Worm (Caenorhabditis elegans) whole organism, mixed stage, embryonic: Measurements from ENCODE around the gene rnh-2.

Experiments used
- lsy-2 ChIP-seq: fragments of 150-350 bp; optimal IDR thresholded peaks from 2 replicates; lab custom pipeline; 2014; ENCODE audit warnings: missing biosample characterization, missing genetic modification characterization
- nhr-12 ChIP-seq: fragments of 150-350 bp; optimal IDR thresholded peaks from 2 replicates; lab custom pipeline; 2014; ENCODE audit warnings: missing biosample characterization, missing genetic modification characterization
- snpc-4 ChIP-seq: fragments of 150-350 bp; optimal IDR thresholded peaks from 2 replicates; lab custom pipeline; 2014; ENCODE audit warnings: missing biosample characterization, missing genetic modification characterization
- unc-39 ChIP-seq: fragments of 150-350 bp; optimal IDR thresholded peaks from 2 replicates; lab custom pipeline; 2014; ENCODE audit warnings: missing biosample characterization, missing genetic modification characterization
- ztf-11 ChIP-seq: fragments of 150-350 bp; optimal IDR thresholded peaks from 2 replicates; lab custom pipeline; 2014; ENCODE audit warnings: missing biosample characterization, missing genetic modification characterization

DNA sequence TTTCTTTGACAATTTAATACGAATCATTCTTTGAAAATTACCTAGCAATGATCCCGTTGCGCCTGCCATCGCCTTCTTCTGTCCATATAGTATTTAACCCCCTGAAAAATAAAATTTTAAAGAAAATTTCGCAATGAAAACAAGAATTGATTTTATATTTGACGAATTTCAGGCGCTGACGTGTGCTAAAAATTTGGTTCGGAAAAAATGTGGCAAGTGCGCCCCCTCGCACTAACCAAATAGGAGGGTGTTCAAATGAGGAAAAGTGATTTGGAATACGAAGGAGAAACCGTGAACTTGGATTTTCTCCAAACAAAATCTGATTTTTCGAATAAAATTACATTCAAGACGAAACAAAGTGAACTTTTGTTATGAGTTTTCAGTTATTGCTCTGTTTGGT lies 49.1 kb downstream of the rnh-2 start, which contains the start of gene stc-1:
- TF ChIP-seq unc-39 (tag; lab: Kevin White, UChicago) (no peak), snpc-4 (tag; lab: Kevin White, UChicago) (no peak), lsy-2 (peak; percentile 65), ztf-11 (tag; lab: Kevin White, UChicago) (no peak), nhr-12 (tag; lab: Kevin White, UChicago) (no peak)
